Fruit fly (Drosophila melanogaster) whole organism, embryonic: ENCODE measurements around the gene CG42585.
A peak's percentile ranks its signal among the peaks of the same experiment; 100 is the strongest.

ENCODE experiments used
- Ada2b ChIP-seq: fragments of 200-800 bp; sonication (Bioruptor generic); IDR thresholded peaks from 2 replicates; pipeline ENCODE4 v1.3.6; 2022; ENCODE audit warnings: missing biosample characterization, missing genetic modification characterization
- Atf3 ChIP-seq: fragments of 200-800 bp; sonication (Bioruptor generic); optimal IDR thresholded peaks from 3 replicates; lab custom pipeline; 2016; ENCODE audit warnings: missing biosample characterization, missing genetic modification characterization
- CG10209 ChIP-seq: fragments of 200-800 bp; sonication (Bioruptor generic); optimal IDR thresholded peaks from 3 replicates; lab custom pipeline; 2017; ENCODE audit warnings: missing biosample characterization, mild to moderate bottlenecking, missing genetic modification characterization, missing genetic modification reagents
- CG10267 ChIP-seq: fragments of 200-800 bp; sonication (Bioruptor generic); optimal IDR thresholded peaks from 2 replicates; lab custom pipeline; 2018; ENCODE audit warnings: missing biosample characterization, mild to moderate bottlenecking, missing genetic modification characterization, moderate library complexity
- CG10543 ChIP-seq: fragments of 200-800 bp; sonication (Bioruptor generic); optimal IDR thresholded peaks from 3 replicates; lab custom pipeline; 2017; ENCODE audit warnings: missing biosample characterization, mild to moderate bottlenecking, missing genetic modification characterization, moderate library complexity
- CG10979 ChIP-seq: fragments of 200-800 bp; sonication (Bioruptor generic); optimal IDR thresholded peaks from 2 replicates; lab custom pipeline; 2018; ENCODE audit warnings: missing biosample characterization, mild to moderate bottlenecking, missing genetic modification characterization, moderate library complexity
- CG11695 ChIP-seq: fragments of 200-800 bp; sonication (Bioruptor generic); IDR thresholded peaks from 3 replicates; pipeline ENCODE4 v1.3.6; 2022; ENCODE audit warnings: missing biosample characterization, missing genetic modification characterization
- CG1233 ChIP-seq: fragments of 200-800 bp; sonication (Bioruptor generic); optimal IDR thresholded peaks from 4 replicates; lab custom pipeline; 2018; ENCODE audit warnings: missing biosample characterization, mild to moderate bottlenecking, missing genetic modification characterization
- CG12744 ChIP-seq: fragments of 200-800 bp; sonication (Bioruptor generic); optimal IDR thresholded peaks from 2 replicates; lab custom pipeline; 2016; ENCODE audit warnings: missing biosample characterization, missing genetic modification characterization
- CG13123 ChIP-seq: fragments of 200-800 bp; sonication (Bioruptor generic); optimal IDR thresholded peaks from 2 replicates; lab custom pipeline; 2016; ENCODE audit warnings: missing biosample characterization, missing genetic modification characterization
- CG13775 ChIP-seq: fragments of 200-800 bp; sonication (Bioruptor generic); optimal IDR thresholded peaks from 3 replicates; lab custom pipeline; 2017; ENCODE audit warnings: missing biosample characterization, mild to moderate bottlenecking, missing genetic modification characterization
- CG14014 ChIP-seq: fragments of 200-800 bp; sonication (Bioruptor generic); IDR thresholded peaks from 2 replicates; pipeline ENCODE4 v1.3.6; 2022; ENCODE audit warnings: missing biosample characterization, missing genetic modification characterization
- CG14441 ChIP-seq: fragments of 200-800 bp; sonication (Bioruptor generic); IDR thresholded peaks from 2 replicates; pipeline ENCODE4 v1.3.6; 2022; ENCODE audit warnings: missing biosample characterization, missing genetic modification characterization
- CG15073 ChIP-seq: fragments of 200-800 bp; sonication (Bioruptor generic); optimal IDR thresholded peaks from 2 replicates; lab custom pipeline; 2016; ENCODE audit warnings: missing biosample characterization, missing genetic modification characterization
- CG1647 ChIP-seq: fragments of 200-800 bp; sonication (Bioruptor generic); optimal IDR thresholded peaks from 3 replicates; lab custom pipeline; 2016; ENCODE audit warnings: missing biosample characterization, missing genetic modification characterization
- CG17829 ChIP-seq: fragments of 200-800 bp; optimal IDR thresholded peaks from 2 replicates; lab custom pipeline; 2019; ENCODE audit warnings: missing biosample characterization, mild to moderate bottlenecking, missing genetic modification characterization, moderate library complexity
- CG18011 ChIP-seq: fragments of 200-800 bp; sonication (Bioruptor generic); optimal IDR thresholded peaks from 2 replicates; lab custom pipeline; 2017; ENCODE audit warnings: missing biosample characterization, missing genetic modification characterization, mild to moderate bottlenecking, moderate library complexity, missing genotype
- CG2875 ChIP-seq: fragments of 200-800 bp; sonication (Bioruptor generic); optimal IDR thresholded peaks from 2 replicates; lab custom pipeline; 2017; ENCODE audit warnings: missing biosample characterization, mild to moderate bottlenecking, missing genetic modification characterization, missing genetic modification reagents
- CG32772 ChIP-seq: fragments of 200-800 bp; sonication (Bioruptor generic); IDR thresholded peaks from 2 replicates; pipeline ENCODE4 v1.3.6; 2022; ENCODE audit warnings: missing biosample characterization, missing genetic modification characterization
- CG33557 ChIP-seq: fragments of 200-800 bp; sonication (Bioruptor generic); optimal IDR thresholded peaks from 2 replicates; lab custom pipeline; 2019; ENCODE audit warnings: missing biosample characterization, mild to moderate bottlenecking, missing genetic modification characterization, moderate library complexity
- CG4282 ChIP-seq: fragments of 200-800 bp; sonication (Bioruptor generic); optimal IDR thresholded peaks from 2 replicates; lab custom pipeline; 2016; ENCODE audit warnings: missing biosample characterization, missing genetic modification characterization
- CG4617 ChIP-seq: fragments of 200-800 bp; sonication (Bioruptor generic); optimal IDR thresholded peaks from 3 replicates; lab custom pipeline; 2016; ENCODE audit warnings: missing biosample characterization, missing genetic modification characterization, borderline replicate concordance
- CG7357 ChIP-seq: fragments of 200-800 bp; sonication (Bioruptor generic); IDR thresholded peaks from 3 replicates; pipeline ENCODE4 v1.3.6; 2022; ENCODE audit warnings: missing biosample characterization, missing genetic modification characterization
- CkIIα-i1 ChIP-seq: fragments of 200-800 bp; sonication (Bioruptor generic); IDR thresholded peaks from 2 replicates; pipeline ENCODE4 v1.3.6; 2022; ENCODE audit warnings: missing biosample characterization, missing genetic modification characterization
- Fer3 ChIP-seq: fragments of 200-800 bp; sonication (Bioruptor generic); optimal IDR thresholded peaks from 2 replicates; lab custom pipeline; 2018; ENCODE audit warnings: missing biosample characterization, mild to moderate bottlenecking, missing genetic modification characterization, moderate library complexity
- HLH3B ChIP-seq: fragments of 200-800 bp; sonication (Bioruptor generic); IDR thresholded peaks from 2 replicates; pipeline ENCODE4 v1.3.6; 2022; ENCODE audit warnings: missing biosample characterization, missing genetic modification characterization
- HLH54F ChIP-seq: fragments of 200-800 bp; sonication (Bioruptor generic); optimal IDR thresholded peaks from 3 replicates; lab custom pipeline; 2016; ENCODE audit warnings: missing biosample characterization, missing genetic modification characterization
- Kr ChIP-seq: fragments of 200-800 bp; sonication (Bioruptor generic); optimal IDR thresholded peaks from 2 replicates; lab custom pipeline; 2017; ENCODE audit warnings: missing biosample characterization, mild to moderate bottlenecking, missing genetic modification characterization
- Max ChIP-seq: fragments of 200-800 bp; sonication (Bioruptor generic); optimal IDR thresholded peaks from 2 replicates; lab custom pipeline; 2016; ENCODE audit warnings: missing biosample characterization, mild to moderate bottlenecking, missing genetic modification characterization
- Mes4 ChIP-seq: fragments of 200-800 bp; sonication (Bioruptor generic); optimal IDR thresholded peaks from 2 replicates; lab custom pipeline; 2016; ENCODE audit warnings: missing biosample characterization, missing genetic modification characterization
- NK7.1 ChIP-seq: fragments of 200-800 bp; sonication (Bioruptor generic); optimal IDR thresholded peaks from 3 replicates; lab custom pipeline; 2016; ENCODE audit warnings: missing biosample characterization, missing genetic modification characterization
- Optix ChIP-seq: fragments of 200-800 bp; sonication (Bioruptor generic); IDR thresholded peaks from 3 replicates; pipeline ENCODE4 v1.3.6; 2022; ENCODE audit warnings: missing biosample characterization, missing genetic modification characterization
- Ravus ChIP-seq: fragments of 200-800 bp; sonication (Bioruptor generic); IDR thresholded peaks from 2 replicates; pipeline ENCODE4 v1.3.6; 2022; ENCODE audit warnings: missing biosample characterization, missing genetic modification characterization
- Rfx ChIP-seq: fragments of 200-800 bp; sonication (Bioruptor generic); IDR thresholded peaks from 2 replicates; pipeline ENCODE4 v1.3.6; 2022; ENCODE audit warnings: missing biosample characterization, missing genetic modification characterization
- Taf1 ChIP-seq: fragments of 200-800 bp; sonication (Bioruptor generic); IDR thresholded peaks from 2 replicates; pipeline ENCODE4 v1.3.6; 2022; ENCODE audit warnings: missing biosample characterization, missing genetic modification characterization
- Tbp ChIP-seq: fragments of >200 bp; optimal IDR thresholded peaks from 2 replicates; lab custom pipeline; 2018; ENCODE audit warnings: missing biosample characterization, missing genetic modification characterization
- Usf ChIP-seq: fragments of 200-800 bp; sonication (Bioruptor generic); optimal IDR thresholded peaks from 2 replicates; lab custom pipeline; 2017; ENCODE audit warnings: missing genotype, missing biosample characterization, missing genetic modification characterization
- Xbp1 ChIP-seq: fragments of 200-800 bp; sonication (Bioruptor generic); optimal IDR thresholded peaks from 3 replicates; lab custom pipeline; 2016; ENCODE audit warnings: missing biosample characterization, mild to moderate bottlenecking, missing genetic modification characterization
- bsh ChIP-seq, 2 experiments: fragments of 200-800 bp; sonication (Bioruptor generic); optimal IDR thresholded peaks; 2 replicates each; lab custom pipeline; 2017 to 2018; ENCODE audit warnings: mild to moderate bottlenecking in 2 of 2, missing biosample characterization in 2 of 2, missing genetic modification characterization in 2 of 2, moderate library complexity in 1 of 2
- ci ChIP-seq: fragments of 200-800 bp; sonication (Bioruptor generic); IDR thresholded peaks from 3 replicates; pipeline ENCODE4 v1.3.6; 2022; ENCODE audit warnings: missing biosample characterization, missing genetic modification characterization
- gce ChIP-seq: fragments of 200-800 bp; sonication (Bioruptor generic); IDR thresholded peaks from 3 replicates; pipeline ENCODE4 v1.3.6; 2022; ENCODE audit warnings: missing biosample characterization, missing genetic modification characterization
- grn ChIP-seq: fragments of 200-800 bp; sonication (Bioruptor generic); optimal IDR thresholded peaks from 3 replicates; lab custom pipeline; 2017; ENCODE audit warnings: missing biosample characterization, missing genetic modification characterization
- kay ChIP-seq: fragments of 200-800 bp; sonication (Bioruptor generic); optimal IDR thresholded peaks from 2 replicates; lab custom pipeline; 2016; ENCODE audit warnings: missing biosample characterization, missing genetic modification characterization
- nmo ChIP-seq: fragments of 200-800 bp; sonication (Bioruptor generic); optimal IDR thresholded peaks from 2 replicates; lab custom pipeline; 2018; ENCODE audit warnings: missing biosample characterization, mild to moderate bottlenecking, missing genetic modification characterization, moderate library complexity
- pb ChIP-seq: fragments of 200-800 bp; sonication (Bioruptor generic); optimal IDR thresholded peaks from 3 replicates; lab custom pipeline; 2016; ENCODE audit warnings: missing biosample characterization, missing genetic modification characterization
- pho ChIP-seq: fragments of 200-800 bp; sonication (Bioruptor generic); optimal IDR thresholded peaks from 2 replicates; lab custom pipeline; 2016; ENCODE audit warnings: missing biosample characterization, missing genetic modification characterization
- phol ChIP-seq: fragments of 200-800 bp; sonication (Bioruptor generic); optimal IDR thresholded peaks from 3 replicates; lab custom pipeline; 2018; ENCODE audit warnings: missing biosample characterization, mild to moderate bottlenecking, missing genetic modification characterization, moderate library complexity
- sc ChIP-seq, 3 experiments: fragments of >200 bp in 2 of 3; fragments of 200-800 bp in 1 of 3; sonication (Bioruptor generic) in 1 of 3; optimal IDR thresholded peaks; 2 replicates in 2 of 3; 3 replicates in 1 of 3; lab custom pipeline; 2017; ENCODE audit warnings: mild to moderate bottlenecking in 1 of 3, missing biosample characterization in 1 of 3, missing genetic modification characterization in 1 of 3, missing genetic modification reagents in 1 of 3
- slbo ChIP-seq: fragments of 200-800 bp; sonication (Bioruptor generic); IDR thresholded peaks from 2 replicates; pipeline ENCODE4 v1.3.6; 2022; ENCODE audit warnings: missing biosample characterization, missing genetic modification characterization
- sob ChIP-seq: fragments of 200-800 bp; sonication (Bioruptor generic); IDR thresholded peaks from 2 replicates; pipeline ENCODE4 v1.3.6; 2022; ENCODE audit warnings: missing biosample characterization, missing genetic modification characterization
- wor ChIP-seq: fragments of 200-800 bp; sonication (Bioruptor generic); IDR thresholded peaks from 2 replicates; pipeline ENCODE4 v1.3.6; 2022; ENCODE audit warnings: missing biosample characterization, missing genetic modification characterization
- zfh1 ChIP-seq: fragments of 200-800 bp; sonication (Bioruptor generic); IDR thresholded peaks from 3 replicates; pipeline ENCODE4 v1.3.6; 2022; ENCODE audit warnings: missing biosample characterization, missing genetic modification characterization

Gene CG42585

DNA sequence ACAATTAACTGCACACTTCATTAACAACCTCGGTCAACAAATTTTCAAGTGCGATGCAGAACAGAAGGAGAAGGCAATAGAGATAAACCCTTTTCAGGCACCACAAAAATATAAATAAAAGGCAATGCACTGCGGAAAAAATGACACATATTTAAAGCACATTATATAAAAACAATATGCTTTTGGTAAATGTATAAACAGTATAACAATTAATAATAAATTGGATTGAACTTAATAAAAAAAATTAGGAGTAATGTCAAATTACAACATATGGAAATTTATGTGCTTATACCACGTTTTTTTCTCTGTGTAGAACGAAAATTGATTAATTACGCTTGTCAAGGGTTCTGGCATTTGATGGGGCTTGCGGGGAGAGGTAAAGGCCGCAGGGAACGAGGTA lies 48.9 kb upstream of the CG42585 start (continued):
- peak; percentile 30 for TF ChIP-seq CG33557 (GFP tag; lab: Kevin White, UChicago)
- TF ChIP-seq CG13123: no peak
- no peak for TF ChIP-seq Max (GFP tag; lab: Kevin White, UChicago)
- TF ChIP-seq Fer3: no peak
- no peak for TF ChIP-seq CG12744
- TF ChIP-seq CG4282 (GFP tag; lab: Kevin White, UChicago): no peak
- TF ChIP-seq Usf (GFP tag; lab: Kevin White, UChicago): no peak
- no peak for TF ChIP-seq CG32772 (GFP tag; lab: Robert Waterston, UW)
- TF ChIP-seq HLH54F (GFP tag; lab: Kevin White, UChicago): no peak
- peak; percentile 6 for TF ChIP-seq CG13775
- no peak for TF ChIP-seq CG15073
- TF ChIP-seq zfh1 (GFP tag; lab: Robert Waterston, UW): no peak
- TF ChIP-seq pho: no peak
- peak; percentile 24 for TF ChIP-seq CG17829 (tag; lab: Kevin White, UChicago)
- no peak for TF ChIP-seq CG7357 (GFP tag; lab: Robert Waterston, UW)
- TF ChIP-seq CG14014 (GFP tag; lab: Robert Waterston, UW): no peak
- TF ChIP-seq CG18011: no peak
- no peak for TF ChIP-seq Rfx (GFP tag; lab: Robert Waterston, UW)
- TF ChIP-seq CG11695: peak; percentile 18; the same call in 1 of the 3 replicates
- TF ChIP-seq NK7.1 (GFP tag; lab: Kevin White, UChicago): no peak
- TF ChIP-seq bsh (GFP tag; optimal IDR thresholded peaks at IDR 0.05; lab: Kevin White, UChicago): peak in 1 of 2 experiments; percentile 15
- TF ChIP-seq CG10543: no peak
- TF ChIP-seq phol (tag; lab: Kevin White, UChicago): peak; percentile 22
- TF ChIP-seq nmo: peak; percentile 63
- no peak for TF ChIP-seq pb (GFP tag; lab: Kevin White, UChicago)
- TF ChIP-seq CG4617 (GFP tag; lab: Kevin White, UChicago): no peak
- TF ChIP-seq CG14441 (GFP tag; lab: Robert Waterston, UW): no peak
- no peak for TF ChIP-seq slbo (GFP tag; lab: Robert Waterston, UW)
- no peak for TF ChIP-seq Mes4 (GFP tag; lab: Kevin White, UChicago)
- no peak for TF ChIP-seq sob (GFP tag; lab: Robert Waterston, UW)
- TF ChIP-seq CkIIα-i1 (GFP tag; lab: Robert Waterston, UW): no peak
- TF ChIP-seq sc (optimal IDR thresholded peaks at IDR 0.05; lab: Kevin White, UChicago): no peak
- TF ChIP-seq sc (GFP tag; optimal IDR thresholded peaks at IDR 0.05; lab: Kevin White, UChicago): peak; percentile 26
- TF ChIP-seq Kr (GFP tag; lab: Kevin White, UChicago): peak; percentile 54
- TF ChIP-seq Taf1 (GFP tag; lab: Robert Waterston, UW): no peak
- peak; percentile 7 for TF ChIP-seq CG2875 (GFP tag; lab: Kevin White, UChicago)
- TF ChIP-seq Atf3: no peak
- TF ChIP-seq kay: no peak
- TF ChIP-seq gce (GFP tag; lab: Robert Waterston, UW): no peak
- no peak for TF ChIP-seq Optix (GFP tag; lab: Robert Waterston, UW)
- TF ChIP-seq CG10209 (GFP tag; lab: Kevin White, UChicago): no peak
- no peak for TF ChIP-seq ci (GFP tag; lab: Robert Waterston, UW)
- no peak for TF ChIP-seq Tbp (GFP tag; lab: Kevin White, UChicago)
- TF ChIP-seq CG1647 (GFP tag; lab: Kevin White, UChicago): no peak
- TF ChIP-seq CG10267 (tag; lab: Kevin White, UChicago): peak; percentile 59
- no peak for TF ChIP-seq Ada2b (GFP tag; lab: Robert Waterston, UW)
- TF ChIP-seq HLH3B (GFP tag; lab: Robert Waterston, UW): peak; percentile 16; the same call in 1 of the 2 replicates
- TF ChIP-seq Ravus (GFP tag; lab: Robert Waterston, UW): no peak
- TF ChIP-seq CG10979: peak; percentile 70
- peak; percentile 7 for TF ChIP-seq Xbp1 (GFP tag; lab: Kevin White, UChicago)
- no peak for TF ChIP-seq CG1233 (GFP tag; lab: Kevin White, UChicago)
- TF ChIP-seq grn (GFP tag; lab: Kevin White, UChicago): no peak
- TF ChIP-seq wor (GFP tag; lab: Robert Waterston, UW): no peak
